Fruit fly (Drosophila melanogaster) whole organism, embryonic: ENCODE measurements around the gene Ada1-2.
A peak's percentile ranks its signal among the peaks of the same experiment; 100 is the strongest.

ENCODE experiments used
- B-H1 ChIP-seq: fragments of 200-800 bp; sonication (Bioruptor generic); IDR thresholded peaks from 3 replicates; pipeline ENCODE4 v1.3.6; 2022; ENCODE audit warnings: missing biosample characterization, missing genetic modification characterization
- Bdp1 ChIP-seq: fragments of 200-800 bp; sonication (Bioruptor generic); optimal IDR thresholded peaks from 3 replicates; lab custom pipeline; 2016; ENCODE audit warnings: missing biosample characterization, missing genetic modification characterization
- CG11093 ChIP-seq: fragments of 200-800 bp; sonication (Bioruptor generic); IDR thresholded peaks from 3 replicates; pipeline ENCODE4 v1.3.6; 2022; ENCODE audit warnings: missing biosample characterization, missing genetic modification characterization
- CG11247 ChIP-seq: fragments of 200-800 bp; sonication (Bioruptor generic); IDR thresholded peaks from 2 replicates; pipeline ENCODE4 v1.3.6; 2022; ENCODE audit warnings: missing biosample characterization, missing genetic modification characterization
- CG11695 ChIP-seq: fragments of 200-800 bp; sonication (Bioruptor generic); IDR thresholded peaks from 3 replicates; pipeline ENCODE4 v1.3.6; 2022; ENCODE audit warnings: missing biosample characterization, missing genetic modification characterization
- CG13424 ChIP-seq: fragments of 200-800 bp; sonication (Bioruptor generic); optimal IDR thresholded peaks from 2 replicates; lab custom pipeline; 2019; ENCODE audit warnings: missing biosample characterization, mild to moderate bottlenecking, missing genetic modification characterization, moderate library complexity
- CG13624 ChIP-seq: fragments of 200-800 bp; sonication (Bioruptor generic); optimal IDR thresholded peaks from 2 replicates; lab custom pipeline; 2016; ENCODE audit warnings: missing biosample characterization, missing genetic modification characterization
- CG14710 ChIP-seq: fragments of 200-800 bp; sonication (Bioruptor generic); optimal IDR thresholded peaks from 3 replicates; lab custom pipeline; 2019; ENCODE audit warnings: missing biosample characterization, mild to moderate bottlenecking, missing genetic modification characterization, moderate library complexity
- CG16863 ChIP-seq: fragments of 200-800 bp; sonication (Bioruptor generic); optimal IDR thresholded peaks from 3 replicates; lab custom pipeline; 2016; ENCODE audit warnings: missing biosample characterization, missing genetic modification characterization
- CG1792 ChIP-seq: fragments of 200-800 bp; sonication (Bioruptor generic); optimal IDR thresholded peaks from 2 replicates; lab custom pipeline; 2016; ENCODE audit warnings: missing biosample characterization, missing genetic modification characterization
- CG2712 ChIP-seq: fragments of 200-800 bp; optimal IDR thresholded peaks from 3 replicates; lab custom pipeline; 2019; ENCODE audit warnings: missing biosample characterization, mild to moderate bottlenecking, missing genetic modification characterization, moderate library complexity
- CG32532 ChIP-seq: fragments of 200-800 bp; sonication (Bioruptor generic); IDR thresholded peaks from 2 replicates; pipeline ENCODE4 v1.3.6; 2022; ENCODE audit warnings: missing biosample characterization, missing genetic modification characterization
- CG34422 ChIP-seq: fragments of 200-800 bp; sonication (Bioruptor generic); IDR thresholded peaks from 3 replicates; pipeline ENCODE4 v1.3.6; 2022; ENCODE audit warnings: missing biosample characterization, missing genetic modification characterization
- CG4328 ChIP-seq: fragments of 200-800 bp; sonication (Bioruptor generic); optimal IDR thresholded peaks from 3 replicates; lab custom pipeline; 2017; ENCODE audit warnings: missing biosample characterization, missing genetic modification reagents, missing genetic modification characterization
- CG7271 ChIP-seq: fragments of 200-800 bp; sonication (Bioruptor generic); optimal IDR thresholded peaks from 2 replicates; lab custom pipeline; 2018; ENCODE audit warnings: missing biosample characterization, mild to moderate bottlenecking, missing genetic modification characterization, moderate library complexity
- CG8388 ChIP-seq: fragments of 200-800 bp; sonication (Bioruptor generic); optimal IDR thresholded peaks from 2 replicates; lab custom pipeline; 2019; ENCODE audit warnings: missing biosample characterization, mild to moderate bottlenecking, missing genetic modification characterization, moderate library complexity
- CG8765 ChIP-seq: fragments of 200-800 bp; sonication (Bioruptor generic); IDR thresholded peaks from 2 replicates; pipeline ENCODE4 v1.3.6; 2022; ENCODE audit warnings: missing biosample characterization, missing genetic modification characterization
- CG9215 ChIP-seq: fragments of 200-800 bp; sonication (Bioruptor generic); IDR thresholded peaks from 2 replicates; pipeline ENCODE4 v1.3.6; 2022; ENCODE audit warnings: missing biosample characterization, missing genetic modification characterization
- CG9437 ChIP-seq: fragments of 200-800 bp; sonication (Bioruptor generic); optimal IDR thresholded peaks from 2 replicates; lab custom pipeline; 2018; ENCODE audit warnings: missing biosample characterization, mild to moderate bottlenecking, missing genetic modification characterization
- CG9727 ChIP-seq: fragments of 200-800 bp; sonication (Bioruptor generic); optimal IDR thresholded peaks from 3 replicates; lab custom pipeline; 2017; ENCODE audit warnings: missing biosample characterization, mild to moderate bottlenecking, missing genetic modification characterization
- D19A ChIP-seq: fragments of 200-800 bp; optimal IDR thresholded peaks from 3 replicates; lab custom pipeline; 2019; ENCODE audit warnings: missing biosample characterization, mild to moderate bottlenecking, missing genetic modification characterization, moderate library complexity
- Dp ChIP-seq: fragments of 200-800 bp; sonication (Bioruptor generic); optimal IDR thresholded peaks from 2 replicates; lab custom pipeline; 2018; ENCODE audit warnings: missing biosample characterization, mild to moderate bottlenecking, missing genetic modification characterization, moderate library complexity
- Tbp ChIP-seq: fragments of >200 bp; optimal IDR thresholded peaks from 2 replicates; lab custom pipeline; 2018; ENCODE audit warnings: missing biosample characterization, missing genetic modification characterization
- Usf ChIP-seq: fragments of 200-800 bp; sonication (Bioruptor generic); optimal IDR thresholded peaks from 2 replicates; lab custom pipeline; 2017; ENCODE audit warnings: missing genotype, missing biosample characterization, missing genetic modification characterization
- Xrp1 ChIP-seq: fragments of 200-800 bp; sonication (Bioruptor generic); IDR thresholded peaks from 2 replicates; pipeline ENCODE4 v1.3.6; 2022; ENCODE audit warnings: missing biosample characterization, missing genetic modification characterization
- ara ChIP-seq: fragments of 200-800 bp; sonication (Bioruptor generic); IDR thresholded peaks from 2 replicates; pipeline ENCODE4 v1.3.6; 2022; ENCODE audit warnings: missing biosample characterization, missing genetic modification characterization
- bsh ChIP-seq, 2 experiments: fragments of 200-800 bp; sonication (Bioruptor generic); optimal IDR thresholded peaks; 2 replicates each; lab custom pipeline; 2017 to 2018; ENCODE audit warnings: mild to moderate bottlenecking in 2 of 2, missing biosample characterization in 2 of 2, missing genetic modification characterization in 2 of 2, moderate library complexity in 1 of 2
- cad ChIP-seq: fragments of >200 bp; optimal IDR thresholded peaks from 2 replicates; lab custom pipeline; 2017; ENCODE audit warnings: missing biosample characterization, missing genetic modification characterization
- corto ChIP-seq: fragments of 200-800 bp; sonication (Bioruptor generic); optimal IDR thresholded peaks from 2 replicates; lab custom pipeline; 2016; ENCODE audit warnings: missing biosample characterization, mild to moderate bottlenecking, missing genetic modification characterization, moderate library complexity
- crc ChIP-seq: fragments of 200-800 bp; sonication (Bioruptor generic); optimal IDR thresholded peaks from 2 replicates; lab custom pipeline; 2016; ENCODE audit warnings: missing biosample characterization, missing genetic modification characterization
- da ChIP-seq: fragments of 200-800 bp; sonication (Bioruptor generic); optimal IDR thresholded peaks from 2 replicates; lab custom pipeline; 2016; ENCODE audit warnings: missing biosample characterization, missing genetic modification characterization
- ems ChIP-seq: fragments of 200-800 bp; sonication (Bioruptor generic); optimal IDR thresholded peaks from 3 replicates; lab custom pipeline; 2016; ENCODE audit warnings: missing biosample characterization, missing genetic modification characterization
- klu ChIP-seq: fragments of 200-800 bp; sonication (Bioruptor generic); IDR thresholded peaks from 2 replicates; pipeline ENCODE4 v1.3.6; 2022; ENCODE audit warnings: missing biosample characterization, missing genetic modification characterization
- lab ChIP-seq: fragments of 200-800 bp; sonication (Bioruptor generic); optimal IDR thresholded peaks from 3 replicates; lab custom pipeline; 2017; ENCODE audit warnings: missing biosample characterization, missing genetic modification characterization, mild to moderate bottlenecking, moderate library complexity, missing genetic modification reagents
- luna ChIP-seq: fragments of 200-800 bp; sonication (Bioruptor generic); optimal IDR thresholded peaks from 2 replicates; lab custom pipeline; 2016; ENCODE audit warnings: missing biosample characterization, missing genetic modification characterization
- maf-S ChIP-seq: fragments of 200-800 bp; sonication (Bioruptor generic); optimal IDR thresholded peaks from 2 replicates; lab custom pipeline; 2016; ENCODE audit warnings: missing biosample characterization, missing genetic modification characterization
- mam ChIP-seq: fragments of 200-800 bp; sonication (Bioruptor generic); optimal IDR thresholded peaks from 3 replicates; lab custom pipeline; 2016; ENCODE audit warnings: missing biosample characterization, missing genetic modification characterization
- mld ChIP-seq: fragments of 200-800 bp; sonication (Bioruptor generic); IDR thresholded peaks from 3 replicates; pipeline ENCODE4 v1.3.6; 2022; ENCODE audit warnings: missing biosample characterization, missing genetic modification characterization; ENCODE audit not compliant: partially characterized antibody
- nerfin-2 ChIP-seq: fragments of 200-800 bp; sonication (Bioruptor generic); IDR thresholded peaks from 2 replicates; pipeline ENCODE4 v1.3.6; 2022; ENCODE audit warnings: missing biosample characterization, missing genetic modification characterization; ENCODE audit not compliant: partially characterized antibody
- pan ChIP-seq, 4 experiments: fragments of >200 bp in 3 of 4; fragments of 200-800 bp in 1 of 4; sonication (Bioruptor generic) in 1 of 4; optimal IDR thresholded peaks in 3 of 4; IDR thresholded peaks in 1 of 4; 2 replicates each; pipeline versions ENCODE4 v1.3.6 to Lab custom; 2017 to 2022; ENCODE audit warnings: missing biosample characterization in 2 of 4, missing genetic modification characterization in 2 of 4, mixed read lengths in 1 of 4
- pnt ChIP-seq: fragments of 200-800 bp; sonication (Bioruptor generic); optimal IDR thresholded peaks from 3 replicates; lab custom pipeline; 2016; ENCODE audit warnings: missing biosample characterization, missing genetic modification characterization
- rib ChIP-seq: fragments of 200-800 bp; sonication (Bioruptor generic); IDR thresholded peaks from 2 replicates; pipeline ENCODE4 v1.3.6; 2022; ENCODE audit warnings: missing biosample characterization, missing genetic modification characterization
- row ChIP-seq: fragments of 200-800 bp; sonication (Bioruptor generic); IDR thresholded peaks from 3 replicates; pipeline ENCODE4 v1.3.6; 2022; ENCODE audit warnings: missing biosample characterization, missing genetic modification characterization
- ssp ChIP-seq: fragments of 200-800 bp; sonication (Bioruptor generic); IDR thresholded peaks from 2 replicates; pipeline ENCODE4 v1.3.6; 2022; ENCODE audit warnings: missing biosample characterization, missing genetic modification characterization
- stwl ChIP-seq: fragments of 200-800 bp; sonication (Bioruptor generic); optimal IDR thresholded peaks from 3 replicates; lab custom pipeline; 2018; ENCODE audit warnings: missing biosample characterization, mild to moderate bottlenecking, missing genetic modification characterization, moderate library complexity
- tap ChIP-seq: fragments of 200-800 bp; optimal IDR thresholded peaks from 3 replicates; lab custom pipeline; 2019; ENCODE audit warnings: missing biosample characterization, mild to moderate bottlenecking, missing genetic modification characterization, moderate library complexity
- toy ChIP-seq: fragments of 200-800 bp; sonication (Bioruptor generic); IDR thresholded peaks from 2 replicates; pipeline ENCODE4 v1.3.6; 2022; ENCODE audit warnings: missing biosample characterization, missing genetic modification characterization
- vvl ChIP-seq: fragments of 200-800 bp; sonication (Bioruptor generic); IDR thresholded peaks from 2 replicates; pipeline ENCODE4 v1.3.6; 2022; ENCODE audit warnings: missing biosample characterization, missing genetic modification characterization

Ada1-2 gene

dm6 chr2L:12026458-12027431 is 34.0 kb downstream of the Ada1-2 start (continued):
- peak; percentile 69; the same call in 2 of the 3 replicates for TF ChIP-seq row
- TF ChIP-seq vvl: no peak; the same call in 1 of the 2 replicates
- TF ChIP-seq CG8388: peak; percentile 46
- peak; percentile 36 for TF ChIP-seq D19A (tag; lab: Kevin White, UChicago)
- TF ChIP-seq ems: no peak
- peak; percentile 77 for TF ChIP-seq CG9727
- no peak for TF ChIP-seq stwl (tag; lab: Kevin White, UChicago)
- peak; percentile 44; the same call in 2 of the 3 replicates for TF ChIP-seq CG34422
- peak; percentile 83 for TF ChIP-seq CG9437 (GFP tag; lab: Kevin White, UChicago)
- TF ChIP-seq CG8765 (GFP tag; lab: Robert Waterston, UW): no peak
- no peak for TF ChIP-seq Bdp1
- TF ChIP-seq lab (GFP tag; lab: Kevin White, UChicago): no peak
- peak; percentile 31; the same call in 1 of the 2 replicates for TF ChIP-seq CG11247 (GFP tag; lab: Robert Waterston, UW)
- no peak for TF ChIP-seq cad
- TF ChIP-seq toy: no peak
- peak; percentile 67 for TF ChIP-seq CG14710
- peak; percentile 20; the same call in 1 of the 3 replicates for TF ChIP-seq B-H1
- TF ChIP-seq CG11695 (GFP tag; lab: Robert Waterston, UW): peak; percentile 43; the same call in 1 of the 3 replicates
- TF ChIP-seq Xrp1 (GFP tag; lab: Robert Waterston, UW): no peak; the same call in none of the 2 replicates
- TF ChIP-seq ssp (GFP tag; lab: Robert Waterston, UW): no peak
- TF ChIP-seq luna (GFP tag; lab: Kevin White, UChicago): no peak
- no peak for TF ChIP-seq nerfin-2 (GFP tag; lab: Robert Waterston, UW)
- TF ChIP-seq CG4328 (GFP tag; lab: Kevin White, UChicago): peak; percentile 34
- peak; percentile 53 for TF ChIP-seq CG32532 (GFP tag; lab: Robert Waterston, UW)
- TF ChIP-seq mld: no peak
- TF ChIP-seq Tbp (GFP tag; lab: Kevin White, UChicago): no peak
- no peak for TF ChIP-seq CG9215 (GFP tag; lab: Robert Waterston, UW)
- TF ChIP-seq CG16863: peak; percentile 15
- TF ChIP-seq mam (GFP tag; lab: Kevin White, UChicago): no peak
- TF ChIP-seq CG7271: no peak
- TF ChIP-seq CG13424 (tag; lab: Kevin White, UChicago): peak; percentile 67
- TF ChIP-seq klu: 0 out of 2 replicates have a peak, but pooled peaks have one; percentile 13
- TF ChIP-seq CG13624: no peak
- TF ChIP-seq pan (optimal IDR thresholded peaks at IDR 0.05; lab: Kevin White, UChicago): no peak
- TF ChIP-seq pan (GFP tag; optimal IDR thresholded peaks at IDR 0.05 in 1 of 2, IDR thresholded peaks at IDR 0.05 in 1 of 2): peak in 1 of 2 experiments; percentile 43
- peak; percentile 12 for TF ChIP-seq da (GFP tag; lab: Kevin White, UChicago)
- no peak for TF ChIP-seq tap (tag; lab: Kevin White, UChicago)
- TF ChIP-seq crc (GFP tag; lab: Kevin White, UChicago): no peak
- TF ChIP-seq Usf (GFP tag; lab: Kevin White, UChicago): peak; percentile 30
- peak; percentile 15 for TF ChIP-seq pnt (GFP tag; lab: Kevin White, UChicago)
- TF ChIP-seq bsh (GFP tag; optimal IDR thresholded peaks at IDR 0.05; lab: Kevin White, UChicago): peak; percentile 4 to 47
- no peak for TF ChIP-seq CG1792 (GFP tag; lab: Kevin White, UChicago)
- peak; percentile 3 for TF ChIP-seq Dp (GFP tag; lab: Kevin White, UChicago)
- no peak for TF ChIP-seq maf-S
- no peak for TF ChIP-seq CG11093 (GFP tag; lab: Robert Waterston, UW)
- peak; percentile 22 for TF ChIP-seq corto (GFP tag; lab: Kevin White, UChicago)
- TF ChIP-seq rib (GFP tag; lab: Robert Waterston, UW): no peak
- TF ChIP-seq CG2712 (tag; lab: Kevin White, UChicago): peak; percentile 53
- TF ChIP-seq ara (GFP tag; lab: Robert Waterston, UW): peak; percentile 63
